Worm (Caenorhabditis elegans): ENCODE measurements around the gene C17C3.15.

- TF ChIP-seq fos-1 (tag; optimal IDR thresholded peaks at IDR 0.05) (no peak), mxl-2 (GFP tag; conservative IDR thresholded peaks at IDR 0.05) (peak; percentile 47; the same call in 1 of the 2 replicates), dmd-8 (GFP tag; IDR thresholded peaks at IDR 0.05) (no peak), D1046.2 (GFP tag; IDR thresholded peaks at IDR 0.05) (no peak), unc-39 (tag; optimal IDR thresholded peaks at IDR 0.05) (no peak), mdl-1 (tag; optimal IDR thresholded peaks at IDR 0.05) (peak in 1 of 2 experiments; percentile 23), aha-1 (tag) (no peak), ztf-11 (tag; optimal IDR thresholded peaks at IDR 0.05) (no peak), ces-1 (GFP tag; optimal IDR thresholded peaks at IDR 0.05) (no peak), lin-39 (tag; optimal IDR thresholded peaks at IDR 0.05) (no peak), lin-13 (GFP tag; optimal IDR thresholded peaks at IDR 0.05) (no peak), Y75B8A.6 (GFP tag; IDR thresholded peaks at IDR 0.05) (no peak), rbr-2 (tag; optimal IDR thresholded peaks at IDR 0.05) (no peak), nhr-11 (tag; optimal IDR thresholded peaks at IDR 0.05) (no peak)
These were observed 16.9 kb upstream of the C17C3.15 start for ce11 chrII:5553531-5553930.
